Fruit fly (Drosophila melanogaster): Measurements from ENCODE around the gene CG8086.

DNA sequence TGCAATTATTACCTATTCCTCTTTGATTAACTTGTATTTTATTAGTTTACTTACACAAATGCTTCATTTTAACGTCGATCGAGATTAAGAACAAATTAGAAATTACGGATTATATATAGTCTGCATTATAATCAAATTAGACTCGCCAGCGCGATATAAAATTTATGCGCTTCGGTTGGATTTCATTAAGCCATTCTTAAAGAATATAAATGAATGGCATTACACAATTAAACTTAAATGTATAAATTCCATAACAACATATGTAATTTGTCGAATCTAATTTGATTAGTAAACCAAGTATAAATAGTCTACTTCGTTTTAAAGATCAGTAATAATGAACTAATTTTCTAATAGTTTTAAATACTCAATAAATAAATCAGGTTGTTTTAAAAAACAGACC lies 15.6 kb downstream of the CG8086 start, which contains the start of gene Spn28F:
- TF ChIP-seq EcR (GFP tag; optimal IDR thresholded peaks at IDR 0.05) (no peak), CG17806 (tag; optimal IDR thresholded peaks at IDR 0.05) (no peak), CG10348 (GFP tag; IDR thresholded peaks at IDR 0.05) (no peak), CG4496 (GFP tag; IDR thresholded peaks at IDR 0.05) (no peak), rn (GFP tag; IDR thresholded peaks at IDR 0.05) (no peak), Snoo (tag; optimal IDR thresholded peaks at IDR 0.05) (no peak), CG34367 (tag; optimal IDR thresholded peaks at IDR 0.05) (no peak), CG8301 (tag; optimal IDR thresholded peaks at IDR 0.05) (no peak), CG32121 (GFP tag; IDR thresholded peaks at IDR 0.05) (no peak), CG12605 (GFP tag; IDR thresholded peaks at IDR 0.05) (no peak)
